Worm (Caenorhabditis elegans): Measurements from ENCODE around the gene ptr-8.

ptr-8 gene

DNA sequence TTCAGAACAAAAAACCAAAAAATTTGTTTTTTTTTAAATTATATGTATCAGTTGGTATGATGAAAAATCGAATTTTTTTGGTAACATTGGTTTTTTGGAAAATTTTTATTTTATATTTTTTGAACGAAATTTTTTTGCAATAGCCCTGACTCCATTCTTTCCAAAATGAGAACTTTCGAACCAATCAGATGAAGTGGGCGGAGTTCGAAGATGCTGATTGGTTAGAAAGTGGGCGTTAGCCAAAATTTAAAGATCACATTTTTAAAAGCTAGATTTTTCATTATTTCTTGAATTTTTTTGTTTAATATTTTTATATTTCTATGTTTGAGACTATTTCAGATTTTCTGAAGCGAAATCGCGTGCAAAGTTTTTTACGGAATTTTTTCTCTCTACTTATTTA lies 27.8 kb upstream of the ptr-8 start:
- TF ChIP-seq flt-1 (GFP tag; IDR thresholded peaks at IDR 0.05) (no peak), ztf-29 (GFP tag; IDR thresholded peaks at IDR 0.05) (no peak), cog-1 (tag; optimal IDR thresholded peaks at IDR 0.05) (no peak), ztf-23 (GFP tag; IDR thresholded peaks at IDR 0.05) (no peak), klf-2 (GFP tag; conservative IDR thresholded peaks at IDR 0.05) (no peak), tab-1 (GFP tag; IDR thresholded peaks at IDR 0.05) (no peak), ref-1 (GFP tag; conservative IDR thresholded peaks at IDR 0.05) (no peak), med-1 (GFP tag; optimal IDR thresholded peaks at IDR 0.05; ENCODE audit: insufficient read depth) (no peak), T22C8.4 (GFP tag; IDR thresholded peaks at IDR 0.05) (no peak)

DNA sequence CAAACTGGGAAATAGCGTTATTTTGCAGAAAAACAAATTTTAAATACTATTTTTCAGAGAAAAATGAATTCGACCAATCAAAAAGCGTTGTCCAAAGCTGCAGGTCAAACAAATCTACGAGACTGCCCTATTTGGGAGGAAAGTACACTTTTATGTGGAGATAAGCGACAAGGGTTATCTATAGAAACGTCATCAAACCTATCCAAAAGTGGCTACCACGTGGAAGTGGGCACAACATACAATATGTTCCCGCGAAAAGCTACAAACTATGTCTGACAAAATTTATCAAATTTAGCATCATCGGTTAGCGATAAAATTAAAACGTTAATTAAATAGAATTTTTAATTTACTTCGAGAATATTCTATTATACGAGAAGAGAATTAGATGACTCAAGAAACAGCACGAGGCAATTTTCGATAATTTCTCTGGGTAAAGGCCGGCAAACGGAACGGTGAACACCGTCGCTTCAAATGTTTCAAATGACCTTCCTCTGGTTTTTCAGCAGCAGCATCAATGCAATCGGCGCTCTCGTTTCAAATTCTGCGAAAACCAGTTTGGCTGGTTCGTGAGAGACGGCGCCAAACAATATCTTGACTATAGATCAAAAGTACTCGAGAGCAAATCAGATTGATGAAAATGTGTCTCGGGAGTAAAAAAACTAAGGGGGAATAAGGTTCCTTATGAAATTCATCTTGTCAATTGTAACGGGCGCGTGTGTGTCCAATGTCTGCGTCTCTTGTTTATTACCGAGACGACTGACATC lies 27.2 kb upstream of the ptr-8 start:
- TF ChIP-seq ztf-23 (GFP tag; IDR thresholded peaks at IDR 0.05) (no peak), klf-2 (GFP tag; conservative IDR thresholded peaks at IDR 0.05) (no peak), tab-1 (GFP tag; IDR thresholded peaks at IDR 0.05) (no peak), flt-1 (GFP tag; IDR thresholded peaks at IDR 0.05) (no peak), med-1 (GFP tag; optimal IDR thresholded peaks at IDR 0.05; ENCODE audit: insufficient read depth) (no peak), T22C8.4 (GFP tag; IDR thresholded peaks at IDR 0.05) (no peak), ztf-29 (GFP tag; IDR thresholded peaks at IDR 0.05) (no peak), cog-1 (tag; optimal IDR thresholded peaks at IDR 0.05) (no peak), ref-1 (GFP tag; conservative IDR thresholded peaks at IDR 0.05) (no peak)

DNA sequence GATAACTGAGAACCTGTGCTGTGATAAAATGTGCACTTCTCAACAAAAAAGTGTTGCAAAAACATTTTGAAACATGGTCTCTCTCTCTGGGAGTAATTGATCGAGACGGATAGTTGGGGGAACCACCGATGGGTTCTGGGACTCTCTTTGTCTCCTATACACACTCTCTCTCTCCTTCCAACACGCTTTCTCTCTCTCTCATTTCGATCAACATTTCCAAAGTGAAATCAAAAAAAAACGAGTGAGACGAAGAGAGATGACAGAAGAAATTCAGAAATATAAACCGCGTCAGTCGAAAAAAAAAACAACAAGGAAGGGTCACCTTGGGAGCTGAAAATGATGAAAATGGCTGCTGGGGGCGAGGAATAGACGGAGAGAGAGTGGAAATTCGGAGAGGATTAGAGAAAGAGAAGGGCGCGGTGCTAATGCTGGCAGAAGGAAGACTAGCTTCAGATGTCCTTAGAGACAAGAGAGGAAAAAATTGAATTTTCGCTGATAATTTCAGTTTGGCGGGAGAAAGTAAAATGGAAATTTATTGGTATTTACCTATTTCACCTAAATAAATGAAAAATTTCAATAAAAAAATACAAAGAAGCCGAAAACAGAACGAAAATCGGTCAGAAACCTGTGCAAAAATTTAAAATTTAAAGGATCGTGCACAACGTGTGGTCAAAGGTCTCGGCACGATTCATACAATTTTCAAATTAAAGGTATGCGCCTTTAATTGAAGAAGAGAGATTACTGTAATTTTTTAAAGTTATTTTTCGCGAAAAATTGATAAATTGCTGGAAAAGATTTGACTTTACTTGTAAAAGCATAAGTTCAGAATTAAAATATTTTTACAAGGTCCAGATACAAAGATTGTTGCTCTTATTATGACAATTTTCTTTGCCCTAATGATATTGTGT lies 26.1 kb upstream of the ptr-8 start:
- TF ChIP-seq cog-1 (tag; optimal IDR thresholded peaks at IDR 0.05) (no peak), ztf-23 (GFP tag; IDR thresholded peaks at IDR 0.05) (no peak), klf-2 (GFP tag; conservative IDR thresholded peaks at IDR 0.05) (no peak), ref-1 (GFP tag; conservative IDR thresholded peaks at IDR 0.05) (no peak), flt-1 (GFP tag; IDR thresholded peaks at IDR 0.05) (no peak), med-1 (GFP tag; optimal IDR thresholded peaks at IDR 0.05; ENCODE audit: insufficient read depth) (no peak), tab-1 (GFP tag; IDR thresholded peaks at IDR 0.05) (no peak), ztf-29 (GFP tag; IDR thresholded peaks at IDR 0.05) (no peak), T22C8.4 (GFP tag; IDR thresholded peaks at IDR 0.05) (no peak)

DNA sequence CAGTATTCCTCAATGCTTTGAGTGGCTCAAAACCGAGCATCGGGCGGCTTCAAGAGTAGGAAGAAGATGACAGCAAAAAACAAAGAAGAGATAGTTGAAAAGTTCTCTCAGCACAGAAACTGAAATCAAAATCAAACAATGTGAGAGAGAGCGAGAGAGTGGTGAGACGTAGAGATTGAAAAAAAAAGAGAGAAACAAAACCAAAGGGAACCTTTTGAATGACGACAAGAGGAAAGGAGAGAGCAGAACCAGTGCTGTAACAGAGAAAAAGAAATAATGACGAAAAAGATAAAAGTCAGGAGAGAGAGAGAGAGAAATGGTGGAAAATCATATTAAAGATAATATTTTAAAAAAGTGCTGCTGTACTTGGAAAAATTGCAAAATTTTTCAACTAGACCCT lies 21.9 kb upstream of the ptr-8 start:
- TF ChIP-seq ztf-29 (GFP tag; IDR thresholded peaks at IDR 0.05), result no peak
- TF ChIP-seq ztf-23 (GFP tag; IDR thresholded peaks at IDR 0.05), result no peak
- no peak for TF ChIP-seq cog-1 (tag; optimal IDR thresholded peaks at IDR 0.05)
- no peak for TF ChIP-seq ref-1 (GFP tag; conservative IDR thresholded peaks at IDR 0.05)
- no peak for TF ChIP-seq klf-2 (GFP tag; conservative IDR thresholded peaks at IDR 0.05)
- no peak for TF ChIP-seq flt-1 (GFP tag; IDR thresholded peaks at IDR 0.05)
- no peak for TF ChIP-seq med-1 (GFP tag; optimal IDR thresholded peaks at IDR 0.05; ENCODE audit: insufficient read depth)
- TF ChIP-seq T22C8.4 (GFP tag; IDR thresholded peaks at IDR 0.05), result no peak
- TF ChIP-seq tab-1 (GFP tag; IDR thresholded peaks at IDR 0.05), result no peak

DNA sequence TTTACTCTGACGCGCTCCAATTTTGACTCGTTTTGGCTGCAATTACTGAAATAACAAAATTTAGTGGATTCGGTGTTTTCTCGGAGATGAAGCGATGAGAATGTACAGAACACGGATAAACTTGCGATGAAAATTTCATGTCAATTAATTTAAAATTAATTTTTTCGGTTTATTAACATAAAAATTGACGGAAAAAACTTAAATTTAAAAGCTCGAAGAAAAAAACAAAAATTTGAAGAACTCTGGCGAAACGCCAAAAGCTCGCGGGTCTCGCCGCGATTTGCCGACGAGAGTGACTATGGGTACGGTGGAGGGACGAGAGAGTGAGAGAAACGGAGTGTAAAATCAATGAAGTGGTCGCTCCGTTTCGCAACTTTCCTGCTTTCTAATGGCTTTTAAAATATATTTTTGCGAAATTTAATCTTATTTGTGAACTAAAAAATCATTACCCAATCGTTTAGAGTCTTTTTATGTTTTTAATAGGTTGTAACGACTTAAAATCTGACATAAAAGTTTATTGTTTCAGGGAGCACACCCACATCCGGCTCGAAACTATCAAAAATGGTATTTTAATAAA lies 20.3 kb upstream of the ptr-8 start, which contains the start of the genes gmps-1 and cap-2:
gmps-1 (minus strand) TSS at position 51 of the 577 bp plus-strand sequence.
cap-2 (plus strand) TSS at position 527 of the 577 bp plus-strand sequence.
- no peak for TF ChIP-seq ref-1 (GFP tag; conservative IDR thresholded peaks at IDR 0.05)
- TF ChIP-seq ztf-29 (GFP tag; IDR thresholded peaks at IDR 0.05), result no peak
- TF ChIP-seq klf-2 (GFP tag; conservative IDR thresholded peaks at IDR 0.05), result no peak
- TF ChIP-seq flt-1 (GFP tag; IDR thresholded peaks at IDR 0.05), result peak; percentile 76
- TF ChIP-seq cog-1 (tag; optimal IDR thresholded peaks at IDR 0.05), result peak; percentile 64
- peak; percentile 86 for TF ChIP-seq T22C8.4 (GFP tag; IDR thresholded peaks at IDR 0.05)
- TF ChIP-seq med-1 (GFP tag; optimal IDR thresholded peaks at IDR 0.05; ENCODE audit: insufficient read depth), result no peak
- no peak for TF ChIP-seq tab-1 (GFP tag; IDR thresholded peaks at IDR 0.05)
- TF ChIP-seq ztf-23 (GFP tag; IDR thresholded peaks at IDR 0.05), result peak; percentile 59; the same call in 1 of the 2 replicates

DNA sequence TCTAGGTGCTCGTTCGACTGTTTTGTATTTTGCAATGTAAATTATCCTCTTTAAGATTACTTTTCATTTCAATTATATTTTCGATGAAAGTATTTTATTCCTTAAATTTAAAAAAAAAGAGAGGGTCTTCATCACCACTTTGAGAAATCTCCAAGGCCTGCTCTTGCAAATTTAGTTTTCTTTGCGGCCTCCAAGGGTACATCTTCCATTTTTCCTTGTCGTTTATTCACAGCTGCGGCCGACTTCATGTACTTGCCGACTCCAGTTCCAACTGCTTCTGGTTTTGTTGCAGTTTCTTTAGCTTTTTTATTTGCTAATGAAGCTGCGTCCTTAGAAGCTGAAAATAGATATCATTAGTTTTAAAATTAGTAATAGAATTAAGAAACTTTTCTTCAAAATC lies 18.4 kb upstream of the ptr-8 start:
- no peak for TF ChIP-seq ref-1 (GFP tag; conservative IDR thresholded peaks at IDR 0.05)
- no peak for TF ChIP-seq flt-1 (GFP tag; IDR thresholded peaks at IDR 0.05)
- TF ChIP-seq tab-1 (GFP tag; IDR thresholded peaks at IDR 0.05), result no peak
- TF ChIP-seq ztf-29 (GFP tag; IDR thresholded peaks at IDR 0.05), result no peak
- no peak for TF ChIP-seq cog-1 (tag; optimal IDR thresholded peaks at IDR 0.05)
- TF ChIP-seq klf-2 (GFP tag; conservative IDR thresholded peaks at IDR 0.05), result no peak
- TF ChIP-seq ztf-23 (GFP tag; IDR thresholded peaks at IDR 0.05), result no peak
- TF ChIP-seq med-1 (GFP tag; optimal IDR thresholded peaks at IDR 0.05; ENCODE audit: insufficient read depth), result no peak
- no peak for TF ChIP-seq T22C8.4 (GFP tag; IDR thresholded peaks at IDR 0.05)

DNA sequence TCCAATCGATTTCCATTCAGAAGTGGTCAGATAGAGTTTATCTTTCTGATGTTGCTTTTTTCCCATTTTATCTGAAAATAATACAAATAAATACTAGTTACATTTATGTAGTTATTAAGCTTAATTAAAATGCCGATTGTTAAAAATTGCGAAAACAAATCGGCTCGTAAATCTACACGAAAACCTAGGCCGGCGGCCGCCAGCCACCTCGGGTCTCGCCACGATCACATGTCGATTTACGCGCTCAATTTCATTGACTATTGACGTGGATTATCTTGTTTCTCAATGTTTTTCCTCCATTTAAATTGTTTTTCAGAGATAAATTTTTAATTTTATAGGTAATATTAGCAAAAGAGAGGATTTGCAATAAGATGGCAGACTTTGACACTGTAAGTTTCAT lies 16.5 kb upstream of the ptr-8 start, which contains the start of the genes cyn-4 and copz-1:
cyn-4 (minus strand) TSS at position 71 of the 400 bp plus-strand sequence.
copz-1 (plus strand) TSS at position 339 of the 400 bp plus-strand sequence.
- TF ChIP-seq cog-1 (tag; optimal IDR thresholded peaks at IDR 0.05) (peak; percentile 80), ztf-23 (GFP tag; IDR thresholded peaks at IDR 0.05) (peak; percentile 67), ztf-29 (GFP tag; IDR thresholded peaks at IDR 0.05) (no peak), flt-1 (GFP tag; IDR thresholded peaks at IDR 0.05) (0 out of 2 replicates have a peak, but pooled peaks have one; percentile 46), tab-1 (GFP tag; IDR thresholded peaks at IDR 0.05) (0 out of 2 replicates have a peak, but pooled peaks have one; percentile 29), klf-2 (GFP tag; conservative IDR thresholded peaks at IDR 0.05) (0 out of 2 replicates have a peak, but pooled peaks have one; percentile 42)

DNA sequence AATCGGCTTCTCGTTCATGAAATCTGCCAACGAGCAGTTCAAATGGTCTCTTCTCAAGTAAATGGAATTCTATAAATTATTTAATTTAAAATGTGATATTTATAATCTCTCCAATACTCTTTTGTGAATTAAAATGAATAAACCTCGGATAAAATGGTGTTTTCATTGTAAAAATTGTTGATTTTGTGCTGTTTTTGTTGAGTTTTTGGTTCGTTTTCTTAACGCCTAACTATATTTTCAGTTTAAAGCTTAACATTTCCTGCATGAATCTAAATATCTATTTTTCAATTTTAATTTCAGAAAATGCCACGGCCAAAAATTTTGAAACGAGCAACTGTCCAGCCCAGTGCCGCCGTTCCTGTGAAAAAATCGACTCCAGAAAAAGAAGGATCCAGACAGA lies 15.4 kb upstream of the ptr-8 start, which contains the start of gene orc-2:
orc-2 (plus strand) TSS at position 301 of the 400 bp plus-strand sequence.
- TF ChIP-seq T22C8.4 (GFP tag; IDR thresholded peaks at IDR 0.05) (no peak), ref-1 (GFP tag; conservative IDR thresholded peaks at IDR 0.05) (no peak), cog-1 (tag; optimal IDR thresholded peaks at IDR 0.05) (no peak), ztf-23 (GFP tag; IDR thresholded peaks at IDR 0.05) (no peak), klf-2 (GFP tag; conservative IDR thresholded peaks at IDR 0.05) (no peak), flt-1 (GFP tag; IDR thresholded peaks at IDR 0.05) (no peak), med-1 (GFP tag; optimal IDR thresholded peaks at IDR 0.05; ENCODE audit: insufficient read depth) (no peak), ztf-29 (GFP tag; IDR thresholded peaks at IDR 0.05) (no peak), tab-1 (GFP tag; IDR thresholded peaks at IDR 0.05) (no peak)

All from whole organism, midembryonic.